Worm (Caenorhabditis elegans): ENCODE data around the gene ZK742.7.

ZK742.7 gene

ce11 chrV:7837809-7838208, 39.6 kb downstream of the ZK742.7 start, which contains the start of gene ttr-33:
Gene ttr-33, minus strand, starts transcription at chrV:7837909.
- no peak for TF ChIP-seq hmg-11 (tag; optimal IDR thresholded peaks at IDR 0.05)
- TF ChIP-seq pha-4 (tag; optimal IDR thresholded peaks at IDR 0.05) = peak; percentile 50
- no peak for TF ChIP-seq fkh-10 (GFP tag; optimal IDR thresholded peaks at IDR 0.05)
- no peak for TF ChIP-seq R02D3.7 (tag; optimal IDR thresholded peaks at IDR 0.05)
- TF ChIP-seq nhr-77 (tag; optimal IDR thresholded peaks at IDR 0.05) = no peak

ce11 chrV:7839485-7839884, 41.3 kb downstream of the ZK742.7 start, which contains the start of gene C37C3.12:
Gene C37C3.12, minus strand, starts transcription at chrV:7839585.
- no peak for TF ChIP-seq ztf-11 (tag; optimal IDR thresholded peaks at IDR 0.05)
- no peak for TF ChIP-seq nhr-23 (tag; optimal IDR thresholded peaks at IDR 0.05)
- no peak for TF ChIP-seq ama-1 (optimal IDR thresholded peaks at IDR 0.05)
- TF ChIP-seq pha-4 (tag; optimal IDR thresholded peaks at IDR 0.05) = peak; percentile 78
- TF ChIP-seq elt-1 (tag; optimal IDR thresholded peaks at IDR 0.05) = no peak
- TF ChIP-seq zag-1 (tag; optimal IDR thresholded peaks at IDR 0.05) = no peak

- TF ChIP-seq lin-39 (tag; optimal IDR thresholded peaks at IDR 0.05) = no peak
- TF ChIP-seq aly-2 (tag; optimal IDR thresholded peaks at IDR 0.05) = no peak
- no peak for TF ChIP-seq ceh-82 (tag; optimal IDR thresholded peaks at IDR 0.05)
- TF ChIP-seq lsy-12 (tag; optimal IDR thresholded peaks at IDR 0.05) = no peak
- no peak for TF ChIP-seq nhr-237 (tag; optimal IDR thresholded peaks at IDR 0.05)
- TF ChIP-seq tbx-2 (tag; optimal IDR thresholded peaks at IDR 0.05) = no peak
- no peak for TF ChIP-seq nhr-12 (tag; optimal IDR thresholded peaks at IDR 0.05)
- TF ChIP-seq unc-39 (tag; optimal IDR thresholded peaks at IDR 0.05) = no peak
- TF ChIP-seq zag-1 (tag; optimal IDR thresholded peaks at IDR 0.05) = no peak
- no peak for TF ChIP-seq R02D3.7 (tag; optimal IDR thresholded peaks at IDR 0.05)
- TF ChIP-seq egl-5 (tag; optimal IDR thresholded peaks at IDR 0.05) = no peak
- no peak for TF ChIP-seq nhr-23 (tag; optimal IDR thresholded peaks at IDR 0.05)
- no peak for TF ChIP-seq elt-2 (tag; optimal IDR thresholded peaks at IDR 0.05)
- no peak for TF ChIP-seq nhr-11 (tag; optimal IDR thresholded peaks at IDR 0.05)
- no peak for TF ChIP-seq fkh-10 (GFP tag; optimal IDR thresholded peaks at IDR 0.05)
Observed at ce11 chrV:7842228-7842627, 44.0 kb downstream of the ZK742.7 start, which contains the start of gene grd-8. Gene grd-8, plus strand, starts transcription at chrV:7842528.

- no peak for TF ChIP-seq unc-62 (GFP tag; optimal IDR thresholded peaks at IDR 0.05)
- no peak for TF ChIP-seq aly-2 (tag; optimal IDR thresholded peaks at IDR 0.05)
- no peak for TF ChIP-seq mml-1 (tag; optimal IDR thresholded peaks at IDR 0.05)
- no peak for TF ChIP-seq ZK546.5 (tag; optimal IDR thresholded peaks at IDR 0.05)
- no peak for TF ChIP-seq elt-2 (tag; optimal IDR thresholded peaks at IDR 0.05)
- TF ChIP-seq nhr-23 (tag; optimal IDR thresholded peaks at IDR 0.05) = no peak
- TF ChIP-seq nhr-67 (tag; optimal IDR thresholded peaks at IDR 0.05) = no peak
- TF ChIP-seq ztf-11 (tag; optimal IDR thresholded peaks at IDR 0.05) = no peak
- no peak for TF ChIP-seq nhr-76 (tag; optimal IDR thresholded peaks at IDR 0.05)
- TF ChIP-seq skn-1 (tag; optimal IDR thresholded peaks at IDR 0.05) = no peak
- TF ChIP-seq lsy-12 (tag; optimal IDR thresholded peaks at IDR 0.05) = no peak
- TF ChIP-seq ceh-82 (tag; optimal IDR thresholded peaks at IDR 0.05) = no peak
- TF ChIP-seq fos-1 (tag; optimal IDR thresholded peaks at IDR 0.05) = no peak
- no peak for TF ChIP-seq nhr-28 (tag; optimal IDR thresholded peaks at IDR 0.05)
- no peak for TF ChIP-seq egl-27 (tag; optimal IDR thresholded peaks at IDR 0.05)
- TF ChIP-seq unc-39 (tag; optimal IDR thresholded peaks at IDR 0.05) = no peak
Observed at ce11 chrV:7847170-7847569, 49.0 kb downstream of the ZK742.7 start, which contains the start of gene memo-1. Gene memo-1, minus strand, starts transcription at chrV:7847171.

- no peak for TF ChIP-seq nhr-237 (tag; optimal IDR thresholded peaks at IDR 0.05)
- TF ChIP-seq R02D3.7 (tag; optimal IDR thresholded peaks at IDR 0.05) = no peak
- TF ChIP-seq lin-39 (tag; optimal IDR thresholded peaks at IDR 0.05) = peak; percentile 32
- TF ChIP-seq pha-4 (tag; optimal IDR thresholded peaks at IDR 0.05) = peak; percentile 88
Observed at ce11 chrV:7847687-7848086, 49.5 kb downstream of the ZK742.7 start.

ce11 chrV:7848251-7848650, 50.1 kb downstream of the ZK742.7 start:
- TF ChIP-seq snpc-4 (tag; optimal IDR thresholded peaks at IDR 0.05) (no peak), zag-1 (tag; optimal IDR thresholded peaks at IDR 0.05) (no peak), ama-1 (optimal IDR thresholded peaks at IDR 0.05) (peak; percentile 8), nfya-1 (tag; optimal IDR thresholded peaks at IDR 0.05; ENCODE audit: insufficient read depth) (no peak), nhr-77 (tag; optimal IDR thresholded peaks at IDR 0.05) (no peak), hmg-11 (tag; optimal IDR thresholded peaks at IDR 0.05) (peak; percentile 38), nhr-23 (tag; optimal IDR thresholded peaks at IDR 0.05) (peak; percentile 15), pha-4 (tag; optimal IDR thresholded peaks at IDR 0.05) (peak; percentile 45), unc-62 (GFP tag; optimal IDR thresholded peaks at IDR 0.05) (no peak), elt-2 (tag; optimal IDR thresholded peaks at IDR 0.05) (peak; percentile 31), jun-1 (tag; optimal IDR thresholded peaks at IDR 0.05) (no peak), mml-1 (tag; optimal IDR thresholded peaks at IDR 0.05) (no peak)
